Fruit fly (Drosophila melanogaster) whole organism, embryonic: ENCODE data around the gene Catsup.

ENCODE experiments used
- Aef1 ChIP-seq: fragments of 200-800 bp; sonication (Bioruptor generic); IDR thresholded peaks from 3 replicates; pipeline ENCODE4 v1.3.6; 2022; ENCODE audit warnings: missing biosample characterization, missing genetic modification characterization
- CG11085 ChIP-seq: fragments of 200-800 bp; sonication (Bioruptor generic); IDR thresholded peaks from 2 replicates; pipeline ENCODE4 v1.3.6; 2022; ENCODE audit warnings: missing biosample characterization, missing genetic modification characterization
- CG13894 ChIP-seq: fragments of 200-800 bp; sonication (Bioruptor generic); optimal IDR thresholded peaks from 3 replicates; lab custom pipeline; 2018; ENCODE audit warnings: missing biosample characterization, mild to moderate bottlenecking, missing genetic modification characterization, moderate library complexity
- CG14965 ChIP-seq: fragments of 200-800 bp; sonication (Bioruptor generic); optimal IDR thresholded peaks from 2 replicates; lab custom pipeline; 2016; ENCODE audit warnings: missing biosample characterization, missing genetic modification characterization, borderline replicate concordance
- CG16813 ChIP-seq: fragments of 200-800 bp; sonication (Bioruptor generic); IDR thresholded peaks from 3 replicates; pipeline ENCODE4 v1.3.6; 2022; ENCODE audit warnings: missing biosample characterization, missing genetic modification characterization; ENCODE audit not compliant: partially characterized antibody
- CG16815 ChIP-seq: fragments of 200-800 bp; sonication (Bioruptor generic); optimal IDR thresholded peaks from 3 replicates; lab custom pipeline; 2017; ENCODE audit warnings: missing biosample characterization, mild to moderate bottlenecking, missing genetic modification characterization
- CG17385 ChIP-seq: fragments of 200-800 bp; sonication (Bioruptor generic); optimal IDR thresholded peaks from 3 replicates; lab custom pipeline; 2018; ENCODE audit warnings: missing biosample characterization, mild to moderate bottlenecking, missing genetic modification characterization
- CG17802 ChIP-seq: fragments of 200-800 bp; sonication (Bioruptor generic); optimal IDR thresholded peaks from 2 replicates; lab custom pipeline; 2018; ENCODE audit warnings: missing biosample characterization, mild to moderate bottlenecking, missing genetic modification characterization, moderate library complexity
- CG1792 ChIP-seq: fragments of 200-800 bp; sonication (Bioruptor generic); optimal IDR thresholded peaks from 2 replicates; lab custom pipeline; 2016; ENCODE audit warnings: missing biosample characterization, missing genetic modification characterization
- CG2889 ChIP-seq: fragments of 200-800 bp; sonication (Bioruptor generic); IDR thresholded peaks from 3 replicates; pipeline ENCODE4 v1.3.6; 2022; ENCODE audit warnings: missing biosample characterization, missing genetic modification characterization
- CG31388 ChIP-seq: fragments of 200-800 bp; sonication (Bioruptor generic); optimal IDR thresholded peaks from 2 replicates; lab custom pipeline; 2016; ENCODE audit warnings: missing biosample characterization, missing genetic modification characterization
- CG3281 ChIP-seq: fragments of 200-800 bp; sonication (Bioruptor generic); optimal IDR thresholded peaks from 3 replicates; lab custom pipeline; 2017; ENCODE audit warnings: missing biosample characterization, mild to moderate bottlenecking, missing genetic modification characterization
- CG4404 ChIP-seq: fragments of 200-800 bp; sonication (Bioruptor generic); IDR thresholded peaks from 2 replicates; pipeline ENCODE4 v1.3.6; 2022; ENCODE audit warnings: missing biosample characterization, missing genetic modification characterization
- CG4854 ChIP-seq: fragments of 200-800 bp; sonication (Bioruptor generic); optimal IDR thresholded peaks from 2 replicates; lab custom pipeline; 2016; ENCODE audit warnings: missing biosample characterization, missing genetic modification characterization, inconsistent platforms
- CG7271 ChIP-seq: fragments of 200-800 bp; sonication (Bioruptor generic); optimal IDR thresholded peaks from 2 replicates; lab custom pipeline; 2018; ENCODE audit warnings: missing biosample characterization, mild to moderate bottlenecking, missing genetic modification characterization, moderate library complexity
- CG7357 ChIP-seq: fragments of 200-800 bp; sonication (Bioruptor generic); IDR thresholded peaks from 3 replicates; pipeline ENCODE4 v1.3.6; 2022; ENCODE audit warnings: missing biosample characterization, missing genetic modification characterization
- CG9876 ChIP-seq: fragments of 200-800 bp; sonication (Bioruptor generic); optimal IDR thresholded peaks from 2 replicates; lab custom pipeline; 2016; ENCODE audit warnings: missing biosample characterization, missing genetic modification characterization
- D19B ChIP-seq: fragments of 200-800 bp; sonication (Bioruptor generic); optimal IDR thresholded peaks from 2 replicates; lab custom pipeline; 2017; ENCODE audit warnings: missing biosample characterization, mild to moderate bottlenecking, missing genetic modification characterization
- Dip2 ChIP-seq: fragments of 200-800 bp; sonication (Bioruptor generic); IDR thresholded peaks from 2 replicates; pipeline ENCODE4 v1.3.6; 2022; ENCODE audit warnings: missing biosample characterization, missing genetic modification characterization
- Doc3 ChIP-seq: fragments of 200-800 bp; sonication (Bioruptor generic); IDR thresholded peaks from 3 replicates; pipeline ENCODE4 v1.3.6; 2022; ENCODE audit warnings: missing biosample characterization, missing genetic modification characterization; ENCODE audit not compliant: partially characterized antibody
- Gsc ChIP-seq: fragments of 200-800 bp; sonication (Bioruptor generic); IDR thresholded peaks from 2 replicates; pipeline ENCODE4 v1.3.6; 2022; ENCODE audit warnings: missing biosample characterization, missing genetic modification characterization
- MBD-R2 ChIP-seq: fragments of 200-800 bp; sonication (Bioruptor generic); IDR thresholded peaks from 2 replicates; pipeline ENCODE4 v1.3.6; 2022; ENCODE audit warnings: missing biosample characterization, missing genetic modification characterization
- Mes4 ChIP-seq: fragments of 200-800 bp; sonication (Bioruptor generic); optimal IDR thresholded peaks from 2 replicates; lab custom pipeline; 2016; ENCODE audit warnings: missing biosample characterization, missing genetic modification characterization
- Myb ChIP-seq: fragments of 200-800 bp; sonication (Bioruptor generic); optimal IDR thresholded peaks from 2 replicates; lab custom pipeline; 2016; ENCODE audit warnings: missing biosample characterization, missing genetic modification characterization
- Nf-YA ChIP-seq: fragments of 200-800 bp; sonication (Bioruptor generic); IDR thresholded peaks from 2 replicates; pipeline ENCODE4 v1.3.6; 2022; ENCODE audit warnings: missing biosample characterization, missing genetic modification characterization
- Nf-YB ChIP-seq: fragments of 200-800 bp; sonication (Bioruptor generic); optimal IDR thresholded peaks from 3 replicates; lab custom pipeline; 2019; ENCODE audit warnings: missing biosample characterization, mild to moderate bottlenecking, missing genetic modification characterization, moderate library complexity
- Nf-YC ChIP-seq: fragments of 200-800 bp; optimal IDR thresholded peaks from 3 replicates; lab custom pipeline; 2019; ENCODE audit warnings: missing biosample characterization, mild to moderate bottlenecking, missing genetic modification characterization, moderate library complexity
- Poxn ChIP-seq: fragments of 200-800 bp; sonication (Bioruptor generic); IDR thresholded peaks from 2 replicates; pipeline ENCODE4 v1.3.6; 2022; ENCODE audit warnings: missing biosample characterization, missing genetic modification characterization
- Scr ChIP-seq: fragments of 200-800 bp; sonication (Bioruptor generic); IDR thresholded peaks from 2 replicates; pipeline ENCODE4 v1.3.6; 2022; ENCODE audit warnings: missing biosample characterization, missing genetic modification characterization; ENCODE audit not compliant: partially characterized antibody
- Sox100B ChIP-seq: fragments of 200-800 bp; sonication (Bioruptor generic); optimal IDR thresholded peaks from 3 replicates; lab custom pipeline; 2018; ENCODE audit warnings: missing biosample characterization, mild to moderate bottlenecking, missing genetic modification characterization
- Xbp1 ChIP-seq: fragments of 200-800 bp; sonication (Bioruptor generic); optimal IDR thresholded peaks from 3 replicates; lab custom pipeline; 2016; ENCODE audit warnings: missing biosample characterization, mild to moderate bottlenecking, missing genetic modification characterization
- Xrp1 ChIP-seq: fragments of 200-800 bp; sonication (Bioruptor generic); IDR thresholded peaks from 2 replicates; pipeline ENCODE4 v1.3.6; 2022; ENCODE audit warnings: missing biosample characterization, missing genetic modification characterization
- YL-1 ChIP-seq: fragments of 200-800 bp; sonication (Bioruptor generic); optimal IDR thresholded peaks from 3 replicates; lab custom pipeline; 2017; ENCODE audit warnings: missing biosample characterization, mild to moderate bottlenecking, missing genetic modification characterization
- ato ChIP-seq: fragments of 200-800 bp; sonication (Bioruptor generic); IDR thresholded peaks from 2 replicates; pipeline ENCODE4 v1.3.6; 2022; ENCODE audit warnings: missing biosample characterization, missing genetic modification characterization; ENCODE audit not compliant: partially characterized antibody
- caup ChIP-seq: fragments of 200-800 bp; sonication (Bioruptor generic); optimal IDR thresholded peaks from 3 replicates; lab custom pipeline; 2017; ENCODE audit warnings: missing biosample characterization, mild to moderate bottlenecking, missing genetic modification characterization, moderate library complexity; ENCODE audit not compliant: severe bottlenecking
- chif ChIP-seq, 2 experiments: fragments of 200-800 bp; sonication (Bioruptor generic); optimal IDR thresholded peaks; 3 replicates each; lab custom pipeline; 2016; ENCODE audit warnings: missing biosample characterization in 2 of 2, missing genetic modification characterization in 2 of 2
- chm ChIP-seq: fragments of 200-800 bp; sonication (Bioruptor generic); IDR thresholded peaks from 2 replicates; pipeline ENCODE4 v1.3.6; 2022; ENCODE audit warnings: missing biosample characterization, missing genetic modification characterization
- gt ChIP-seq: fragments of 200-800 bp; sonication (Bioruptor generic); IDR thresholded peaks from 2 replicates; pipeline ENCODE4 v1.3.6; 2022; ENCODE audit warnings: missing biosample characterization, missing genetic modification characterization
- ham ChIP-seq: fragments of 200-800 bp; sonication (Bioruptor generic); IDR thresholded peaks from 2 replicates; pipeline ENCODE4 v1.3.6; 2022; ENCODE audit warnings: missing biosample characterization, missing genetic modification characterization
- hbn ChIP-seq: fragments of 200-800 bp; sonication (Bioruptor generic); IDR thresholded peaks from 2 replicates; pipeline ENCODE4 v1.3.6; 2022; ENCODE audit warnings: missing biosample characterization, missing genetic modification characterization; ENCODE audit not compliant: partially characterized antibody
- lmd ChIP-seq: fragments of 200-800 bp; sonication (Bioruptor generic); IDR thresholded peaks from 2 replicates; pipeline ENCODE4 v1.3.6; 2022; ENCODE audit warnings: missing biosample characterization, missing genetic modification characterization
- lov ChIP-seq, 2 experiments: fragments of 200-800 bp in 1 of 2; fragments of >200 bp in 1 of 2; sonication (Bioruptor generic) in 1 of 2; IDR thresholded peaks in 1 of 2; optimal IDR thresholded peaks in 1 of 2; 2 replicates in 1 of 2; 3 replicates in 1 of 2; pipeline versions ENCODE4 v1.3.6 to Lab custom; 2017 to 2022; ENCODE audit warnings: missing biosample characterization in 1 of 2, missing genetic modification characterization in 1 of 2
- mld ChIP-seq: fragments of 200-800 bp; sonication (Bioruptor generic); IDR thresholded peaks from 3 replicates; pipeline ENCODE4 v1.3.6; 2022; ENCODE audit warnings: missing biosample characterization, missing genetic modification characterization; ENCODE audit not compliant: partially characterized antibody
- pb ChIP-seq: fragments of 200-800 bp; sonication (Bioruptor generic); optimal IDR thresholded peaks from 3 replicates; lab custom pipeline; 2016; ENCODE audit warnings: missing biosample characterization, missing genetic modification characterization
- ro ChIP-seq: fragments of 200-800 bp; sonication (Bioruptor generic); IDR thresholded peaks from 2 replicates; pipeline ENCODE4 v1.3.6; 2022; ENCODE audit warnings: missing biosample characterization, missing genetic modification characterization
- salm ChIP-seq: fragments of 200-800 bp; sonication (Bioruptor generic); optimal IDR thresholded peaks from 2 replicates; lab custom pipeline; 2018; ENCODE audit warnings: missing biosample characterization, mild to moderate bottlenecking, missing genetic modification characterization
- slp2 ChIP-seq: fragments of 200-800 bp; sonication (Bioruptor generic); optimal IDR thresholded peaks from 2 replicates; lab custom pipeline; 2016; ENCODE audit warnings: missing biosample characterization, missing genetic modification characterization
- tap ChIP-seq: fragments of 200-800 bp; optimal IDR thresholded peaks from 3 replicates; lab custom pipeline; 2019; ENCODE audit warnings: missing biosample characterization, mild to moderate bottlenecking, missing genetic modification characterization, moderate library complexity
- tgo ChIP-seq: fragments of 200-800 bp; sonication (Bioruptor generic); IDR thresholded peaks from 3 replicates; pipeline ENCODE4 v1.3.6; 2022; ENCODE audit warnings: missing biosample characterization, missing genetic modification characterization
- trh ChIP-seq: fragments of 200-800 bp; sonication (Bioruptor generic); optimal IDR thresholded peaks from 2 replicates; lab custom pipeline; 2016; ENCODE audit warnings: missing biosample characterization, missing genetic modification characterization
- ttk ChIP-seq: fragments of 200-800 bp; sonication (Bioruptor generic); IDR thresholded peaks from 2 replicates; pipeline ENCODE4 v2.1.2; 2022; ENCODE audit warnings: missing biosample characterization, missing genetic modification characterization

Gene Catsup

dm6 chr2L:19002959-19003371, 38.7 kb upstream of the Catsup start, which contains the start of gene CG31793 (continued):
- TF ChIP-seq gt (GFP tag; lab: Robert Waterston, UW) (no peak), YL-1 (GFP tag; lab: Kevin White, UChicago) (no peak), mld (GFP tag; lab: Robert Waterston, UW) (no peak), Scr (no peak), CG14965 (GFP tag; lab: Kevin White, UChicago) (no peak), lmd (GFP tag; lab: Robert Waterston, UW) (no peak), CG7271 (no peak), Aef1 (GFP tag; lab: Robert Waterston, UW) (0 out of 3 replicates have a peak, but pooled peaks have one; percentile 16), tgo (GFP tag; lab: Robert Waterston, UW) (peak; percentile 43; the same call in 1 of the 3 replicates), CG17385 (GFP tag; lab: Kevin White, UChicago) (peak; percentile 57), CG4854 (no peak), pb (no peak), ham (GFP tag; lab: Robert Waterston, UW) (no peak), ro (GFP tag; lab: Robert Waterston, UW) (no peak), CG16813 (no peak), tap (tag; lab: Kevin White, UChicago) (peak; percentile 2), Doc3 (GFP tag; lab: Robert Waterston, UW) (no peak), ato (GFP tag; lab: Robert Waterston, UW) (no peak), Sox100B (GFP tag; lab: Kevin White, UChicago) (peak; percentile 41), CG31388 (GFP tag; lab: Kevin White, UChicago) (no peak), Dip2 (GFP tag; lab: Robert Waterston, UW) (no peak), salm (tag; lab: Kevin White, UChicago) (no peak), chm (no peak; the same call in 1 of the 2 replicates), Nf-YA (GFP tag; lab: Robert Waterston, UW) (no peak), CG2889 (GFP tag; lab: Robert Waterston, UW) (no peak), Myb (no peak), Nf-YB (GFP tag; lab: Kevin White, UChicago) (peak; percentile 19), slp2 (GFP tag; lab: Kevin White, UChicago) (no peak), hbn (GFP tag; lab: Robert Waterston, UW) (no peak), ttk (GFP tag; lab: Robert Waterston, UW) (no peak), CG7357 (GFP tag; lab: Robert Waterston, UW) (no peak), CG3281 (peak; percentile 76), Nf-YC (tag; lab: Kevin White, UChicago) (peak; percentile 53), CG11085 (GFP tag; lab: Robert Waterston, UW) (peak; percentile 27; the same call in 1 of the 2 replicates), Xbp1 (GFP tag; lab: Kevin White, UChicago) (no peak), trh (GFP tag; lab: Kevin White, UChicago) (no peak), Gsc (GFP tag; lab: Robert Waterston, UW) (no peak), Poxn (GFP tag; lab: Robert Waterston, UW) (no peak), CG4404 (no peak), CG1792 (GFP tag; lab: Kevin White, UChicago) (no peak), MBD-R2 (GFP tag; lab: Robert Waterston, UW) (peak; percentile 39), CG13894 (tag; lab: Kevin White, UChicago) (peak; percentile 72), chif (GFP tag; optimal IDR thresholded peaks at IDR 0.05; lab: Kevin White, UChicago) (no peak), Xrp1 (GFP tag; lab: Robert Waterston, UW) (peak; percentile 44; the same call in 1 of the 2 replicates), Mes4 (GFP tag; lab: Kevin White, UChicago) (no peak), CG17802 (tag; lab: Kevin White, UChicago) (no peak), CG9876 (GFP tag; lab: Kevin White, UChicago) (no peak), lov (optimal IDR thresholded peaks at IDR 0.05; lab: Kevin White, UChicago) (no peak), lov (GFP tag; IDR thresholded peaks at IDR 0.05; lab: Robert Waterston, UW) (no peak), D19B (GFP tag; lab: Kevin White, UChicago) (peak; percentile 3), CG16815 (no peak), caup (peak; percentile 55)
